Fruit fly (Drosophila melanogaster): ENCODE measurements around the gene Cds.
A peak's percentile ranks its signal among the peaks of the same experiment; 100 is the strongest.

The Cds gene

dm6 chr3L:8137448-8137906 is 9.9 kb downstream of the Cds start, which contains the start of the genes Setx and mus301 (continued):
- TF ChIP-seq CG14710 (tag; optimal IDR thresholded peaks at IDR 0.05), result peak; percentile 91
- no peak for TF ChIP-seq Trl (optimal IDR thresholded peaks at IDR 0.05)
- peak; percentile 89 for TF ChIP-seq Trl (GFP tag; optimal IDR thresholded peaks at IDR 0.05)
- peak; percentile 59 for TF ChIP-seq CG11695 (GFP tag; IDR thresholded peaks at IDR 0.05)

- TF ChIP-seq Blimp-1 (GFP tag; optimal IDR thresholded peaks at IDR 0.05) (peak; percentile 51), ac (GFP tag; optimal IDR thresholded peaks at IDR 0.05) (no peak)
Observed at dm6 chr3L:8150284-8150683, 22.7 kb downstream of the Cds start.

- peak; percentile 26 for TF ChIP-seq Ets65A (GFP tag)
- peak; percentile 3 for TF ChIP-seq Sox102F (GFP tag; optimal IDR thresholded peaks at IDR 0.05)
- TF ChIP-seq CG12769 (tag; optimal IDR thresholded peaks at IDR 0.05), result no peak
- no peak for TF ChIP-seq Aef1 (GFP tag; IDR thresholded peaks at IDR 0.05)
Observed at dm6 chr3L:8150812-8151211, 23.2 kb downstream of the Cds start.

dm6 chr3L:8151727-8152199 is 24.2 kb downstream of the Cds start, which contains the start of gene CG13676:
TSS of gene CG13676 (minus strand) at chr3L:8151813.
- TF ChIP-seq CG34422 (GFP tag; IDR thresholded peaks at IDR 0.05), result 0 out of 3 replicates have a peak, but pooled peaks have one; percentile 27
- no peak for TF ChIP-seq Lpt (GFP tag; optimal IDR thresholded peaks at IDR 0.05)
- peak; percentile 36 for TF ChIP-seq CG13287 (GFP tag; IDR thresholded peaks at IDR 0.05; ENCODE audit: partially characterized antibody)
- no peak for TF ChIP-seq CG17568 (GFP tag; optimal IDR thresholded peaks at IDR 0.05)
- no peak for TF ChIP-seq Ptx1 (GFP tag; IDR thresholded peaks at IDR 0.05)
- peak; percentile 20 for TF ChIP-seq sd (tag; optimal IDR thresholded peaks at IDR 0.05)
- TF ChIP-seq CG17359 (tag; optimal IDR thresholded peaks at IDR 0.05), result no peak
- TF ChIP-seq Deaf1 (tag; optimal IDR thresholded peaks at IDR 0.05), result peak; percentile 45
- TF ChIP-seq unc-4 (GFP tag; IDR thresholded peaks at IDR 0.05; ENCODE audit: partially characterized antibody), result 0 out of 2 replicates have a peak, but pooled peaks have one; percentile 26
- no peak for TF ChIP-seq dati (GFP tag; IDR thresholded peaks at IDR 0.05)
- no peak for TF ChIP-seq her (GFP tag; optimal IDR thresholded peaks at IDR 0.05)
- no peak for TF ChIP-seq Bgb (GFP tag; IDR thresholded peaks at IDR 0.05; ENCODE audit: partially characterized antibody)
- no peak for TF ChIP-seq CG11723 (GFP tag; optimal IDR thresholded peaks at IDR 0.05)
- TF ChIP-seq Abd-B (GFP tag; optimal IDR thresholded peaks at IDR 0.05), result no peak
- peak; percentile 91; the same call in 2 of the 4 replicates for TF ChIP-seq chinmo (GFP tag; IDR thresholded peaks at IDR 0.05; ENCODE audit: partially characterized antibody)
- no peak for TF ChIP-seq BtbVII (GFP tag; optimal IDR thresholded peaks at IDR 0.05)
- peak; percentile 12 for TF ChIP-seq nom (GFP tag; optimal IDR thresholded peaks at IDR 0.05)
- no peak for TF ChIP-seq CG4404 (GFP tag; IDR thresholded peaks at IDR 0.05)
- TF ChIP-seq CG3065 (GFP tag; optimal IDR thresholded peaks at IDR 0.05), result no peak
- no peak for TF ChIP-seq CG14965 (GFP tag; optimal IDR thresholded peaks at IDR 0.05; ENCODE audit: borderline replicate concordance)
- no peak for TF ChIP-seq bowl (GFP tag; IDR thresholded peaks at IDR 0.05)
- TF ChIP-seq CG1647 (GFP tag; optimal IDR thresholded peaks at IDR 0.05), result no peak
- TF ChIP-seq Ets65A (GFP tag), result peak; percentile 35
- TF ChIP-seq Dfd (GFP tag; optimal IDR thresholded peaks at IDR 0.05), result no peak
- TF ChIP-seq corto (GFP tag; optimal IDR thresholded peaks at IDR 0.05), result peak; percentile 66
- peak; percentile 4 for TF ChIP-seq abd-A (tag; optimal IDR thresholded peaks at IDR 0.05)
- TF ChIP-seq HLHmδ (GFP tag; optimal IDR thresholded peaks at IDR 0.05), result no peak
- TF ChIP-seq CG3407 (GFP tag; optimal IDR thresholded peaks at IDR 0.05), result no peak
- TF ChIP-seq Aef1 (GFP tag; IDR thresholded peaks at IDR 0.05), result no peak
- no peak for TF ChIP-seq caup (GFP tag; optimal IDR thresholded peaks at IDR 0.05; ENCODE audit: severe bottlenecking)
- TF ChIP-seq HHEX (GFP tag; optimal IDR thresholded peaks at IDR 0.05), result no peak
- 0 out of 3 replicates have a peak, but pooled peaks have one; percentile 11 for TF ChIP-seq so (GFP tag; IDR thresholded peaks at IDR 0.05)
- peak; percentile 58 for TF ChIP-seq CG12769 (tag; optimal IDR thresholded peaks at IDR 0.05)
- TF ChIP-seq CG13123 (GFP tag; optimal IDR thresholded peaks at IDR 0.05), result no peak
- TF ChIP-seq Dref (GFP tag; IDR thresholded peaks at IDR 0.05), result no peak
- TF ChIP-seq sens (GFP tag), result peak; percentile 24
- no peak for TF ChIP-seq Optix (GFP tag; IDR thresholded peaks at IDR 0.05)
- no peak for TF ChIP-seq CG30431 (GFP tag; optimal IDR thresholded peaks at IDR 0.05)
